Worm (Caenorhabditis elegans): Measurements from ENCODE around the gene srab-6.

ce11 chrV:3133293-3133755 lies 18.4 kb downstream of the srab-6 start, which contains the start of gene F02C9.2:
- TF ChIP-seq flh-1 (GFP tag; optimal IDR thresholded peaks at IDR 0.05): no peak
- no peak for TF ChIP-seq lsy-2 (tag; optimal IDR thresholded peaks at IDR 0.05)
- no peak for TF ChIP-seq ztf-11 (tag; optimal IDR thresholded peaks at IDR 0.05)
- no peak for TF ChIP-seq pha-4 (tag; optimal IDR thresholded peaks at IDR 0.05)

Data from whole organism, mixed stage, embryonic.